Fruit fly (Drosophila melanogaster): ENCODE measurements around the gene CG17672.

The CG17672 gene

DNA sequence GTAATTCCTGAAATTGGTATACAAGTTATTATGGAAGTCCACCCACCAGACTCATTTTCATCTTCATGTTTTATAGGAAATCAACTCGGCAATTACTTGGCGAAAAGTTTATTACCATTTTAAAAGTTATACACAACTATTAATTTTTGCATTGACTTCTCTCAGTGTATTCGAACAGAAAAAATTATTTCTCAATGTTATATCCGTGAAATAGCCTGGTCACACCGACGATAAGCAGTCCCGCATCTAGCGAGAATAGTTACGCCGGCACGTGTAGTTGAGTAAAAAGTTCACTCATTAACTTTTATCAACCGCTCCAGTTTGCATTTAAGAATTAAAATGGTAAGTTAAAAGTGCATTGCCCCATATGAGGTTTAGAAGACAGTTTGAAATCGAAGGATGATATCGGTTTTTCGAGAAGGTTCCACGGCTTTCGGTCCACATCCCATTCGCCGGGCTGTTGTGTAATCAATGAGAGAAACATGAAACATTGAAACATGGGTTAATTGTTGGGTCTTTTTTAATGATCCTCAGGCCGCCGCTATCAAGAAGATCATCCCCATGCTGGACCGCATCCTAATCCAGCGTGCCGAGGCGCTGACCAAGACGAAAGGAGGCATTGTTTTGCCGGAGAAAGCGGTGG, 12.8 kb upstream of the CG17672 start, which contains the start of gene CG11267:
Gene CG11267 (plus strand): TSS at position 228 of the 643 bp plus-strand sequence.
- TF ChIP-seq CG11902 (GFP tag; optimal IDR thresholded peaks at IDR 0.05) (peak; percentile 75), pdm3 (GFP tag; optimal IDR thresholded peaks at IDR 0.05) (peak; percentile 84), lz (GFP tag; optimal IDR thresholded peaks at IDR 0.05) (peak; percentile 82), CG6163 (GFP tag; IDR thresholded peaks at IDR 0.05) (peak; percentile 93), topi (GFP tag; optimal IDR thresholded peaks at IDR 0.05) (peak; percentile 84), acj6 (GFP tag; optimal IDR thresholded peaks at IDR 0.05) (peak; percentile 80), Ets21C (GFP tag; optimal IDR thresholded peaks at IDR 0.05) (peak; percentile 75), dsx (GFP tag; optimal IDR thresholded peaks at IDR 0.05; ENCODE audit: poor library complexity, severe bottlenecking) (peak; percentile 78), esn (GFP tag; optimal IDR thresholded peaks at IDR 0.05) (peak; percentile 86), Eip93F (GFP tag; optimal IDR thresholded peaks at IDR 0.05) (peak; percentile 77), OdsH (GFP tag; optimal IDR thresholded peaks at IDR 0.05) (peak; percentile 80), CG32006 (GFP tag; optimal IDR thresholded peaks at IDR 0.05) (peak; percentile 84), CG10631 (GFP tag; optimal IDR thresholded peaks at IDR 0.05) (peak; percentile 83), CG7368 (GFP tag; optimal IDR thresholded peaks at IDR 0.05) (peak; percentile 70), Sox102F (GFP tag; optimal IDR thresholded peaks at IDR 0.05) (peak; percentile 83), eg (GFP tag; IDR thresholded peaks at IDR 0.05) (peak; percentile 93), CG3032 (tag; optimal IDR thresholded peaks at IDR 0.05) (peak; percentile 86), Sox14 (GFP tag; optimal IDR thresholded peaks at IDR 0.05) (peak; percentile 84), Gug (GFP tag; IDR thresholded peaks at IDR 0.05) (peak; percentile 71), CG31627 (GFP tag; optimal IDR thresholded peaks at IDR 0.05) (peak; percentile 85), CG11294 (GFP tag; IDR thresholded peaks at IDR 0.05) (peak; percentile 86), fd59A (GFP tag; optimal IDR thresholded peaks at IDR 0.05) (peak; percentile 50), CG9139 (GFP tag; optimal IDR thresholded peaks at IDR 0.05) (peak; percentile 70), CG8119 (GFP tag; IDR thresholded peaks at IDR 0.05) (peak; percentile 86), spab (GFP tag; optimal IDR thresholded peaks at IDR 0.05) (peak; percentile 78), cyc (GFP tag; optimal IDR thresholded peaks at IDR 0.05) (peak; percentile 86), Eip78C (GFP tag) (peak; percentile 96), Met (GFP tag; optimal IDR thresholded peaks at IDR 0.05) (peak; percentile 87), Ets96B (tag; optimal IDR thresholded peaks at IDR 0.05) (peak; percentile 76), CG10669 (GFP tag; optimal IDR thresholded peaks at IDR 0.05) (peak; percentile 86), Eip75B (GFP tag; optimal IDR thresholded peaks at IDR 0.05) (peak; percentile 76), CG6854 (GFP tag; optimal IDR thresholded peaks at IDR 0.05) (peak; percentile 38), ss (GFP tag; optimal IDR thresholded peaks at IDR 0.05) (peak; percentile 46 to 72), Hr39 (GFP tag; optimal IDR thresholded peaks at IDR 0.05) (peak; percentile 83), fkh (GFP tag; optimal IDR thresholded peaks at IDR 0.05) (peak; percentile 50), Smox (GFP tag; optimal IDR thresholded peaks at IDR 0.05) (peak; percentile 83), Lpt (GFP tag; optimal IDR thresholded peaks at IDR 0.05) (peak; percentile 81), CG6792 (GFP tag; optimal IDR thresholded peaks at IDR 0.05) (peak; percentile 72), achi (GFP tag; optimal IDR thresholded peaks at IDR 0.05) (peak; percentile 70), CG15336 (GFP tag; IDR thresholded peaks at IDR 0.05) (peak; percentile 88), CG8319 (GFP tag; optimal IDR thresholded peaks at IDR 0.05) (peak; percentile 71), vri (GFP tag; optimal IDR thresholded peaks at IDR 0.05) (peak; percentile 57), Blimp-1 (GFP tag; optimal IDR thresholded peaks at IDR 0.05) (peak; percentile 65), fd85E (GFP tag; optimal IDR thresholded peaks at IDR 0.05) (peak; percentile 28), CG6276 (GFP tag; optimal IDR thresholded peaks at IDR 0.05) (no peak), CG16779 (tag; optimal IDR thresholded peaks at IDR 0.05) (no peak), salr (GFP tag; optimal IDR thresholded peaks at IDR 0.05) (peak; percentile 72), CG11762 (GFP tag; optimal IDR thresholded peaks at IDR 0.05; ENCODE audit: insufficient read depth) (peak; percentile 82), Hr4 (GFP tag; optimal IDR thresholded peaks at IDR 0.05) (peak; percentile 87), net (GFP tag; optimal IDR thresholded peaks at IDR 0.05) (peak; percentile 82), CG3919 (GFP tag; optimal IDR thresholded peaks at IDR 0.05) (peak; percentile 91)
